Worm (Caenorhabditis elegans) whole organism, L1 larva: ENCODE data around the gene F10C1.23.

ENCODE experiments used
- aha-1 ChIP-seq: fragments of 150-350 bp; optimal IDR thresholded peaks from 2 replicates; lab custom pipeline; 2014; ENCODE audit warnings: missing biosample characterization, missing genetic modification characterization
- alr-1 ChIP-seq: fragments of 200-800 bp; sonication (Bioruptor generic); optimal IDR thresholded peaks from 2 replicates; lab custom pipeline; 2018; ENCODE audit warnings: borderline replicate concordance, mild to moderate bottlenecking, missing genetic modification characterization, missing compliant biosample characterization
- blmp-1 ChIP-seq: fragments of 150-350 bp; optimal IDR thresholded peaks from 2 replicates; lab custom pipeline; 2014; ENCODE audit warnings: missing biosample characterization, missing genetic modification characterization
- egl-27 ChIP-seq, 2 experiments: fragments of 150-350 bp in 1 of 2; sonication (generic microtip); optimal IDR thresholded peaks; 3 replicates each; lab custom pipeline; 2017 to 2018; ENCODE audit warnings: missing biosample characterization in 2 of 2, missing genetic modification characterization in 2 of 2, missing genetic modification reagents in 2 of 2
- lin-35 ChIP-seq, 2 experiments: fragments of 150-350 bp; optimal IDR thresholded peaks; 2 replicates each; lab custom pipeline; 2014; ENCODE audit warnings: missing biosample characterization in 2 of 2, missing genetic modification characterization in 2 of 2, missing genetic modification reagents in 2 of 2
- nhr-11 ChIP-seq: fragments of 150-350 bp; optimal IDR thresholded peaks from 2 replicates; lab custom pipeline; 2014; ENCODE audit warnings: missing biosample characterization, missing genetic modification characterization
- nhr-47 ChIP-seq: sonication (generic microtip); optimal IDR thresholded peaks from 2 replicates; lab custom pipeline; 2016; ENCODE audit warnings: mild to moderate bottlenecking, missing genetic modification characterization, moderate library complexity, missing compliant biosample characterization
- pqm-1 ChIP-seq: sonication (generic microtip); optimal IDR thresholded peaks from 3 replicates; lab custom pipeline; 2017; ENCODE audit warnings: missing biosample characterization, missing genetic modification characterization
- skn-1 ChIP-seq: fragments of 150-350 bp; optimal IDR thresholded peaks from 2 replicates; lab custom pipeline; 2014; ENCODE audit warnings: missing biosample characterization, missing genetic modification characterization

ce11 chrII:5804288-5804687 lies 46.4 kb downstream of the F10C1.23 start:
- TF ChIP-seq egl-27 (tag; optimal IDR thresholded peaks at IDR 0.05; lab: Kevin White, UChicago) (no peak), blmp-1 (tag; lab: Kevin White, UChicago) (no peak), skn-1 (tag; lab: Kevin White, UChicago) (no peak), pqm-1 (tag; lab: Kevin White, UChicago) (no peak), nhr-47 (tag; lab: Kevin White, UChicago) (no peak), nhr-11 (no peak), aha-1 (tag; lab: Kevin White, UChicago) (no peak), alr-1 (tag; lab: Kevin White, UChicago) (no peak), lin-35 (GFP tag; optimal IDR thresholded peaks at IDR 0.05; lab: Kevin White, UChicago) (no peak)
